Worm (Caenorhabditis elegans): ENCODE data around the gene W08G11.1.

DNA sequence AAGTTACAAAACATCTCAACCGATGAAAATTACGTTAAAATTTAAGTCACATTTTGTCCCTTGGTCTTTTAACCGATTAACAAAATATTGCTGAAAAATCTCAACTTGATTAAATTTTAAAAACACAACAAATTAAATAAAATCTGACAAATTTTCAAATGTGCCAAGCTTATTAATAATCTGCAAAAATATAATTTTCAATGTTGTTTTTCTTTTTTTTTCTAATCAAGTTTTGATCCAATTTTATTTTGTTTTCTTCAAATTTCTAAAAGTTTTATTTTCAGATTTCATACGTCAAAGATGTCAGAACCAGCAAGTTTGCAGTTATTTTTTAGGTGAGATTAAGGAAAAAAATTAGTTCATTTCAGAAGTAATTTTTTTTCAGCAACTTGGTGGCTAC is 10.5 kb upstream of the W08G11.1 start, which contains the start of gene srw-87:
- TF ChIP-seq aly-2 (tag; optimal IDR thresholded peaks at IDR 0.05) (no peak), nhr-10 (tag; optimal IDR thresholded peaks at IDR 0.05) (no peak), egl-27 (tag; optimal IDR thresholded peaks at IDR 0.05) (no peak), nhr-12 (tag; optimal IDR thresholded peaks at IDR 0.05) (no peak), mab-5 (tag; optimal IDR thresholded peaks at IDR 0.05) (no peak), mdl-1 (tag; optimal IDR thresholded peaks at IDR 0.05) (no peak), lin-39 (tag; optimal IDR thresholded peaks at IDR 0.05) (no peak), ztf-1 (GFP tag; conservative IDR thresholded peaks at IDR 0.05) (no peak), ama-1 (optimal IDR thresholded peaks at IDR 0.05) (no peak), nhr-77 (tag; optimal IDR thresholded peaks at IDR 0.05) (no peak), elt-1 (tag; optimal IDR thresholded peaks at IDR 0.05) (no peak), nhr-23 (tag; optimal IDR thresholded peaks at IDR 0.05) (no peak), nhr-11 (tag; optimal IDR thresholded peaks at IDR 0.05) (no peak)

Data from whole organism, L2 larva.